Fruit fly (Drosophila melanogaster) whole organism, prepupa: ENCODE measurements around the gene Cda5.

ENCODE experiments used
- Blimp-1 ChIP-seq: fragments of 200-800 bp; sonication (Bioruptor generic); optimal IDR thresholded peaks from 3 replicates; lab custom pipeline; 2017; ENCODE audit warnings: missing biosample characterization, missing genetic modification characterization, mild to moderate bottlenecking, moderate library complexity, missing genetic modification reagents
- CG10669 ChIP-seq: fragments of 200-800 bp; sonication (Bioruptor generic); optimal IDR thresholded peaks from 3 replicates; lab custom pipeline; 2018; ENCODE audit warnings: missing biosample characterization, mild to moderate bottlenecking, missing genetic modification characterization, moderate library complexity
- CG11294 ChIP-seq: fragments of 200-800 bp; sonication (Bioruptor generic); IDR thresholded peaks from 2 replicates; pipeline ENCODE4 v1.3.6; 2022; ENCODE audit warnings: missing biosample characterization, missing genetic modification characterization
- CG11762 ChIP-seq: fragments of 200-800 bp; sonication (Bioruptor generic); optimal IDR thresholded peaks from 3 replicates; lab custom pipeline; 2016; ENCODE audit warnings: missing biosample characterization, missing genetic modification characterization; ENCODE audit not compliant: insufficient read depth
- CG11902 ChIP-seq: fragments of 200-800 bp; sonication (Bioruptor generic); optimal IDR thresholded peaks from 3 replicates; lab custom pipeline; 2016; ENCODE audit warnings: missing biosample characterization, missing genetic modification characterization
- CG15336 ChIP-seq: fragments of 200-800 bp; sonication (Bioruptor generic); IDR thresholded peaks from 2 replicates; pipeline ENCODE4 v1.3.6; 2022; ENCODE audit warnings: missing biosample characterization, missing genetic modification characterization
- CG3919 ChIP-seq: fragments of 200-800 bp; sonication (Bioruptor generic); optimal IDR thresholded peaks from 3 replicates; lab custom pipeline; 2016; ENCODE audit warnings: missing biosample characterization, missing genetic modification characterization
- CG4318 ChIP-seq: fragments of 200-800 bp; sonication (Bioruptor generic); optimal IDR thresholded peaks from 3 replicates; lab custom pipeline; 2017; ENCODE audit warnings: missing biosample characterization, mild to moderate bottlenecking, missing genetic modification characterization
- CG6163 ChIP-seq: fragments of 200-800 bp; sonication (Bioruptor generic); IDR thresholded peaks from 3 replicates; pipeline ENCODE4 v1.3.6; 2022; ENCODE audit warnings: missing biosample characterization, missing genetic modification characterization
- CG6808 ChIP-seq: fragments of 200-800 bp; sonication (Bioruptor generic); optimal IDR thresholded peaks from 3 replicates; lab custom pipeline; 2017; ENCODE audit warnings: missing biosample characterization, missing genetic modification characterization, mild to moderate bottlenecking, moderate library complexity, missing genetic modification reagents
- CG6854 ChIP-seq: fragments of 200-800 bp; sonication (Bioruptor generic); optimal IDR thresholded peaks from 2 replicates; lab custom pipeline; 2017; ENCODE audit warnings: missing biosample characterization, mild to moderate bottlenecking, missing genetic modification characterization
- CG8119 ChIP-seq: fragments of 200-800 bp; sonication (Bioruptor generic); IDR thresholded peaks from 3 replicates; pipeline ENCODE4 v1.3.6; 2022; ENCODE audit warnings: missing biosample characterization, missing genetic modification characterization
- CG8319 ChIP-seq: fragments of 200-800 bp; sonication (Bioruptor generic); optimal IDR thresholded peaks from 3 replicates; lab custom pipeline; 2016; ENCODE audit warnings: missing biosample characterization, missing genetic modification characterization
- CG8632 ChIP-seq: fragments of 200-800 bp; sonication (Bioruptor generic); optimal IDR thresholded peaks from 3 replicates; lab custom pipeline; 2016; ENCODE audit warnings: missing biosample characterization, missing genetic modification characterization
- CG9139 ChIP-seq: fragments of 200-800 bp; sonication (Bioruptor generic); optimal IDR thresholded peaks from 3 replicates; lab custom pipeline; 2017; ENCODE audit warnings: missing biosample characterization, mild to moderate bottlenecking, missing genetic modification characterization
- Eip75B ChIP-seq: fragments of 200-800 bp; sonication (Bioruptor generic); optimal IDR thresholded peaks from 3 replicates; lab custom pipeline; 2016; ENCODE audit warnings: missing biosample characterization, missing genetic modification characterization
- Eip93F ChIP-seq: fragments of 200-800 bp; sonication (Bioruptor generic); optimal IDR thresholded peaks from 2 replicates; lab custom pipeline; 2016; ENCODE audit warnings: missing biosample characterization, mild to moderate bottlenecking, missing genetic modification characterization
- Ets21C ChIP-seq: fragments of 200-800 bp; sonication (Bioruptor generic); optimal IDR thresholded peaks from 3 replicates; lab custom pipeline; 2016; ENCODE audit warnings: missing biosample characterization, missing genetic modification characterization
- Ets96B ChIP-seq: fragments of 200-800 bp; optimal IDR thresholded peaks from 2 replicates; lab custom pipeline; 2019; ENCODE audit warnings: missing biosample characterization, mild to moderate bottlenecking, missing genetic modification characterization, moderate library complexity
- Hr39 ChIP-seq: fragments of 200-800 bp; sonication (Bioruptor generic); optimal IDR thresholded peaks from 2 replicates; lab custom pipeline; 2016; ENCODE audit warnings: missing biosample characterization, missing genetic modification characterization
- Smox ChIP-seq: fragments of 200-800 bp; sonication (Bioruptor generic); optimal IDR thresholded peaks from 3 replicates; lab custom pipeline; 2016; ENCODE audit warnings: missing biosample characterization, missing genetic modification characterization
- Sox102F ChIP-seq: fragments of 200-800 bp; sonication (Bioruptor generic); optimal IDR thresholded peaks from 2 replicates; lab custom pipeline; 2016; ENCODE audit warnings: missing biosample characterization, mild to moderate bottlenecking, missing genetic modification characterization
- Sox14 ChIP-seq: fragments of 200-800 bp; sonication (Bioruptor generic); optimal IDR thresholded peaks from 3 replicates; lab custom pipeline; 2016; ENCODE audit warnings: missing biosample characterization, missing genetic modification characterization
- acj6 ChIP-seq: fragments of 200-800 bp; sonication (Bioruptor generic); optimal IDR thresholded peaks from 3 replicates; lab custom pipeline; 2016; ENCODE audit warnings: missing biosample characterization, missing genetic modification characterization
- cyc ChIP-seq: fragments of 200-800 bp; sonication (Bioruptor generic); optimal IDR thresholded peaks from 3 replicates; lab custom pipeline; 2016; ENCODE audit warnings: missing biosample characterization, missing genetic modification characterization
- dsx ChIP-seq: fragments of 200-800 bp; optimal IDR thresholded peaks from 3 replicates; lab custom pipeline; 2019; ENCODE audit warnings: missing biosample characterization, mild to moderate bottlenecking, missing genetic modification characterization, moderate library complexity; ENCODE audit not compliant: poor library complexity, severe bottlenecking
- eg ChIP-seq: fragments of 200-800 bp; sonication (Bioruptor generic); IDR thresholded peaks from 3 replicates; pipeline ENCODE4 v1.3.6; 2022; ENCODE audit warnings: missing biosample characterization, missing genetic modification characterization
- fd59A ChIP-seq: fragments of 200-800 bp; sonication (Bioruptor generic); optimal IDR thresholded peaks from 2 replicates; lab custom pipeline; 2017; ENCODE audit warnings: missing biosample characterization, mild to moderate bottlenecking, missing genetic modification characterization, missing genetic modification reagents
- fkh ChIP-seq: fragments of 200-800 bp; sonication (Bioruptor generic); optimal IDR thresholded peaks from 3 replicates; lab custom pipeline; 2017; ENCODE audit warnings: missing biosample characterization, mild to moderate bottlenecking, missing genetic modification characterization, moderate library complexity
- lz ChIP-seq: fragments of 200-800 bp; sonication (Bioruptor generic); optimal IDR thresholded peaks from 3 replicates; lab custom pipeline; 2016; ENCODE audit warnings: missing biosample characterization, missing genetic modification characterization
- net ChIP-seq: fragments of 200-800 bp; sonication (Bioruptor generic); optimal IDR thresholded peaks from 3 replicates; lab custom pipeline; 2016; ENCODE audit warnings: missing biosample characterization, missing genetic modification characterization
- pdm3 ChIP-seq: fragments of 200-800 bp; sonication (Bioruptor generic); optimal IDR thresholded peaks from 3 replicates; lab custom pipeline; 2016; ENCODE audit warnings: missing biosample characterization, missing genetic modification characterization
- salr ChIP-seq, 2 experiments: fragments of 200-800 bp; sonication (Bioruptor generic); optimal IDR thresholded peaks; 3 replicates each; lab custom pipeline; 2016 to 2018; ENCODE audit warnings: missing biosample characterization in 2 of 2, missing genetic modification characterization in 2 of 2, mild to moderate bottlenecking in 1 of 2
- spab ChIP-seq: fragments of 200-800 bp; sonication (Bioruptor generic); optimal IDR thresholded peaks from 2 replicates; lab custom pipeline; 2017; ENCODE audit warnings: missing biosample characterization, mild to moderate bottlenecking, missing genetic modification characterization, missing genetic modification reagents
- ss ChIP-seq, 2 experiments: fragments of 200-800 bp; sonication (Bioruptor generic); optimal IDR thresholded peaks; 2 replicates in 1 of 2; 3 replicates in 1 of 2; lab custom pipeline; 2017 to 2018; ENCODE audit warnings: mild to moderate bottlenecking in 2 of 2, missing biosample characterization in 2 of 2, missing genetic modification characterization in 2 of 2, moderate library complexity in 1 of 2
- topi ChIP-seq: fragments of 200-800 bp; sonication (Bioruptor generic); optimal IDR thresholded peaks from 3 replicates; lab custom pipeline; 2016; ENCODE audit warnings: missing biosample characterization, missing genetic modification characterization

Cda5 gene

DNA sequence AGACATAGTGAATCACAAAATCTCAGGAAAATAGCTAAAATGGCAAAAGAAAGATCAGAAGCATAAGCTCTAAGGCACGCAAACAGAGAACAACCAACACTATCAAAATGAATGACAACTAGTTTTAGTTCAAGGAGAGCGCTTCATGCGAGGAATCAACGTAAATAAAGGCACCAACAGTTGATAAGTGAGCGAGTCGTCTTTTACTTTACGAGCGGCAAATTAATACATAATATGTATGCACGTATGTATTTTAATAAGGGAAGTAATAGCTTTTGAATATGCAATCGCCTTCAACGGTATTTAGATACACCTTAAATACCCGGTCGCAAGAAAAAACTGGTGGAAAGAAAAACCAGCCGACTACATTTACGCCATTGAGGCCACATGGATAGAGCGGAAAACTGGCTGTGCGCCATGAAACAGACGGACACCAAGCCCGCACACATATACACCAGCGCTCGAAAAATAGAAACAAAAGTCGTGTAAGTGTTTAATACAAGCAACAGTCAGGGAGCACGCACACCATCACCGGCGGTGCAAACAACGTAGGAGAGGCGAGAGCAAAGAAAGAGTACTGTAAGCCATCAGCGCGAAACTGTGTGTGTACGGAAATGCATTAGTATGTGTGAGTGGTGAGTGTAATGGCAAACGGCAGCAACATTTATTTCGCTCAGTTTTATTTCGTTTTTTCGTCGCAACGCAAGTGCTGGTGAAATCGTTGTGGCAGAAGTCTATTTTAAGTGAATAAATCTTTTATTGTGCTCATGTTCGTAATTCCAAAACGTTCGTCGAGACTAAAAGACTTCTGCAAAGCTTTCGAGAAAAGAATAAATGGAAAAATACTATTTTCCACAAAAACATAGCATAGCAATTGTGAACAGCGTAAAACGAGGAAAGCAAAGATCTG is 1.4 kb upstream of the Cda5 start, which contains the start of gene dbr (continued):
- TF ChIP-seq CG3919 (GFP tag; lab: Kevin White, UChicago) (peak; percentile 51), CG6808 (peak; percentile 78), CG10669 (GFP tag; lab: Kevin White, UChicago) (peak; percentile 38), CG6854 (GFP tag; lab: Kevin White, UChicago) (peak; percentile 27), Hr39 (GFP tag; lab: Kevin White, UChicago) (no peak), CG6163 (GFP tag; lab: Robert Waterston, UW) (peak; percentile 88), Smox (GFP tag; lab: Kevin White, UChicago) (no peak), CG11902 (GFP tag; lab: Kevin White, UChicago) (no peak), CG9139 (peak; percentile 60), cyc (GFP tag; lab: Kevin White, UChicago) (no peak), Sox102F (peak; percentile 62), Ets96B (tag; lab: Kevin White, UChicago) (peak; percentile 52), CG8319 (GFP tag; lab: Kevin White, UChicago) (no peak), fd59A (GFP tag; lab: Kevin White, UChicago) (peak; percentile 57), dsx (peak; percentile 76), CG11762 (peak; percentile 10), acj6 (GFP tag; lab: Kevin White, UChicago) (no peak), spab (GFP tag; lab: Kevin White, UChicago) (peak; percentile 55), Eip75B (peak; percentile 43), eg (GFP tag; lab: Robert Waterston, UW) (peak; percentile 82), Ets21C (GFP tag; lab: Kevin White, UChicago) (no peak), fkh (GFP tag; lab: Kevin White, UChicago) (no peak)

DNA sequence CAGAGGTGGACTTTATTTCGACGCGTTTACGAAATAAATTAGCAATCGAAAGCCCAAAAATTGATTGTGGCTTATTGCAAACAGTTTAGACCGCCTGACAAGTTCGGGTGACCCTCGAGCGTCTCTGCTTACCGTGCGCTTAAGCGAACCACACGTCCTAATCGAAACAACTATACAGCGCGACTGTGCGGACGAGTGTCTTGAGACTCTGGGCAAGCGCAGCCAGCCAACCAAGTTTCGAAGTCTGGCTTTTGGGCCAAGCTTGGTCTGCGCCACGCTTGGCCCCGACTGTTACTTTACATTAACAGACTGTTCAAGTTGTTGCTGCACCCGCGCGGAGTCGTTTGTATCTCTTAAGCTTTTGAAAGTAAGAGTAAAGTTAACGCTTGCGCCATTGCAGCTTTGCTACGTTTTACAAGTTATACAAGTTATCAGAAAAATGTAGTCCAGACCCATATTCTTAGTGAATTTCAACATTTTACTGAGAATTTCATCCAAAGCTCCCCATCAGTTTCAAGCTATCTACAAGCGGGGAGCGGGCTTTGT is 6.1 kb downstream of the Cda5 start:
- TF ChIP-seq Eip93F (GFP tag; lab: Kevin White, UChicago) (no peak), CG11294 (GFP tag; lab: Robert Waterston, UW) (no peak), Blimp-1 (GFP tag; lab: Kevin White, UChicago) (peak; percentile 63), pdm3 (GFP tag; lab: Kevin White, UChicago) (no peak), CG15336 (GFP tag; lab: Robert Waterston, UW) (peak; percentile 14; the same call in 1 of the 2 replicates), CG8119 (GFP tag; lab: Robert Waterston, UW) (peak; percentile 25; the same call in 1 of the 3 replicates), Sox14 (no peak), ss (GFP tag; optimal IDR thresholded peaks at IDR 0.05; lab: Kevin White, UChicago) (peak in 1 of 2 experiments; percentile 2), lz (no peak), net (GFP tag; lab: Kevin White, UChicago) (peak; percentile 54), topi (GFP tag; lab: Kevin White, UChicago) (no peak), dsx (peak; percentile 34), CG8632 (GFP tag; lab: Kevin White, UChicago) (no peak), eg (GFP tag; lab: Robert Waterston, UW) (peak; percentile 35; the same call in 1 of the 3 replicates), CG4318 (no peak), Sox102F (no peak)

DNA sequence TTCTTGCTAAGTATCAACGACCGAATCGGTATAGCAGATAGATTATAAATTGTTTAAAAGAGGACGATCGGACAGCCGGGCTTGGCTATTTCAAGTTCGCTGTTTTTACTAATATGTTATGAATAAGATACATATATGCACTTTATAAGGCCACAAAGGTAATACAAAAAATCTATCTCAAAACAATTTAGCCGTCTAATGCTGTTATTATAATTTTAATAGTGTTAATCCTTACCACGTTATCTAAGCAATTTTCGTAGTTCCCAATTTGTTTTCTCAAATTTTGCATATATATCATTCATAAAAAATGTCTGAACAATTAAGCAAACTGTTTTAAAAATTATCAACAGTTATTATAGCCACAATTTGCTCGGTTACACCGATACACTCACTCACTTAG is 8.3 kb downstream of the Cda5 start:
- TF ChIP-seq pdm3 (GFP tag; lab: Kevin White, UChicago) (no peak), salr (GFP tag; optimal IDR thresholded peaks at IDR 0.05; lab: Kevin White, UChicago) (no peak)
- TF ChIP-seq, all 60 proteins: peak for 0
